Worm (Caenorhabditis elegans) whole organism, young adult: ENCODE data around the gene pax-3.

ENCODE experiments used
- B0261.1 ChIP-seq: sonication (generic microtip); optimal IDR thresholded peaks from 2 replicates; lab custom pipeline; 2016; ENCODE audit warnings: mild to moderate bottlenecking, missing genetic modification characterization, moderate library complexity, missing compliant biosample characterization
- D2030.7 ChIP-seq: fragments of 200-800 bp; sonication (Bioruptor generic); IDR thresholded peaks from 2 replicates; pipeline ENCODE4 v1.3.6; 2022; ENCODE audit warnings: missing genetic modification reagents, missing genetic modification characterization, missing compliant biosample characterization
- F23B12.7 ChIP-seq: sonication (generic microtip); optimal IDR thresholded peaks from 2 replicates; lab custom pipeline; 2017; ENCODE audit warnings: missing genetic modification characterization, mild to moderate bottlenecking, missing compliant biosample characterization, antibody characterized with exemption, moderate library complexity; ENCODE audit not compliant: insufficient read depth
- F33H1.4 ChIP-seq: fragments of 200-800 bp; sonication (Bioruptor generic); IDR thresholded peaks from 2 replicates; pipeline ENCODE4 v1.3.6; 2022; ENCODE audit warnings: missing genetic modification reagents, missing genetic modification characterization, missing compliant biosample characterization
- F37B4.10 ChIP-seq: fragments of 200-800 bp; sonication (Bioruptor generic); IDR thresholded peaks from 2 replicates; pipeline ENCODE4 v1.3.6; 2022; ENCODE audit warnings: missing genetic modification characterization, missing compliant biosample characterization
- F39B2.1 ChIP-seq: fragments of 200-800 bp; sonication (Bioruptor generic); IDR thresholded peaks from 2 replicates; pipeline ENCODE4 v1.3.6; 2022; ENCODE audit warnings: missing genetic modification reagents, missing genetic modification characterization, missing compliant biosample characterization
- F57A8.1 ChIP-seq: fragments of 200-800 bp; sonication (Bioruptor generic); optimal IDR thresholded peaks from 2 replicates; lab custom pipeline; 2018; ENCODE audit warnings: mild to moderate bottlenecking, missing genetic modification characterization, moderate library complexity, missing compliant biosample characterization
- F57C9.4 ChIP-seq: sonication (generic microtip); optimal IDR thresholded peaks from 2 replicates; lab custom pipeline; 2017; ENCODE audit warnings: mild to moderate bottlenecking, missing genetic modification characterization, missing compliant biosample characterization
- T07F8.4 ChIP-seq: sonication (generic microtip); optimal IDR thresholded peaks from 2 replicates; lab custom pipeline; 2016; ENCODE audit warnings: mild to moderate bottlenecking, missing genetic modification characterization, moderate library complexity, missing compliant biosample characterization
- ama-1 ChIP-seq, 3 experiments: fragments of 150-350 bp in 1 of 3; sonication (generic microtip) in 2 of 3; optimal IDR thresholded peaks; 2 replicates each; lab custom pipeline; 2014 to 2018; ENCODE audit warnings: missing biosample characterization in 2 of 3, missing genetic modification characterization in 2 of 3, missing genetic modification reagents in 2 of 3
- attf-6 ChIP-seq: fragments of 200-800 bp; sonication (Bioruptor generic); IDR thresholded peaks from 2 replicates; pipeline ENCODE4 v1.3.6; 2022; ENCODE audit warnings: missing genetic modification reagents, missing genetic modification characterization, missing compliant biosample characterization
- ccch-3 ChIP-seq: fragments of 200-800 bp; sonication (Bioruptor generic); optimal IDR thresholded peaks from 2 replicates; lab custom pipeline; 2018; ENCODE audit warnings: mild to moderate bottlenecking, missing genetic modification characterization, missing compliant biosample characterization
- cebp-1 ChIP-seq, 2 experiments: fragments of 200-800 bp in 1 of 2; sonication (Bioruptor generic) in 1 of 2; sonication (generic microtip) in 1 of 2; IDR thresholded peaks in 1 of 2; optimal IDR thresholded peaks in 1 of 2; 2 replicates each; pipeline versions ENCODE4 v1.3.6 to Lab custom; 2017 to 2022; ENCODE audit warnings: missing compliant biosample characterization in 2 of 2, missing genetic modification characterization in 2 of 2, mild to moderate bottlenecking in 1 of 2, missing genetic modification reagents in 1 of 2, moderate library complexity in 1 of 2
- dox-1 ChIP-seq: fragments of 200-800 bp; sonication (Bioruptor generic); IDR thresholded peaks from 2 replicates; pipeline ENCODE4 v1.3.6; 2022; ENCODE audit warnings: missing genetic modification reagents, missing genetic modification characterization, missing compliant biosample characterization
- gei-17 ChIP-seq: fragments of 200-800 bp; sonication (Bioruptor generic); optimal IDR thresholded peaks from 2 replicates; lab custom pipeline; 2018; ENCODE audit warnings: mild to moderate bottlenecking, missing genetic modification characterization, missing compliant biosample characterization
- hsf-1 ChIP-seq: fragments of 200-800 bp; sonication (Bioruptor generic); IDR thresholded peaks from 2 replicates; pipeline ENCODE4 v1.3.6; 2022; ENCODE audit warnings: missing genetic modification reagents, missing genetic modification characterization, missing compliant biosample characterization
- let-607 ChIP-seq, 2 experiments: fragments of 200-800 bp in 1 of 2; sonication (Bioruptor generic) in 1 of 2; sonication (generic microtip) in 1 of 2; optimal IDR thresholded peaks; 2 replicates each; lab custom pipeline; 2016 to 2018; ENCODE audit warnings: mild to moderate bottlenecking in 2 of 2, missing compliant biosample characterization in 2 of 2, missing genetic modification characterization in 2 of 2, moderate library complexity in 2 of 2, missing genotype in 1 of 2
- lin-35 ChIP-seq, 3 experiments: fragments of 150-350 bp in 2 of 3; sonication (generic microtip) in 1 of 3; optimal IDR thresholded peaks; 2 replicates each; lab custom pipeline; 2014 to 2018; ENCODE audit warnings: missing biosample characterization in 3 of 3, missing genetic modification characterization in 3 of 3, missing genetic modification reagents in 3 of 3
- lin-40 ChIP-seq: sonication (generic microtip); optimal IDR thresholded peaks from 2 replicates; lab custom pipeline; 2016; ENCODE audit warnings: missing genetic modification characterization, mild to moderate bottlenecking, missing compliant biosample characterization, missing genotype, missing genetic modification reagents
- lir-1 ChIP-seq: fragments of 200-800 bp; sonication (Bioruptor generic); conservative IDR thresholded peaks from 2 replicates; pipeline ENCODE4 v1.3.6; 2022; ENCODE audit warnings: missing genetic modification reagents, missing genetic modification characterization, missing compliant biosample characterization
- lsy-27 ChIP-seq: sonication (generic microtip); optimal IDR thresholded peaks from 2 replicates; lab custom pipeline; 2017; ENCODE audit warnings: missing genetic modification characterization, mild to moderate bottlenecking, missing compliant biosample characterization, antibody characterized with exemption, missing genotype, borderline replicate concordance; ENCODE audit not compliant: insufficient read depth
- madf-10 ChIP-seq: sonication (generic microtip); optimal IDR thresholded peaks from 2 replicates; lab custom pipeline; 2016; ENCODE audit warnings: mild to moderate bottlenecking, missing genetic modification characterization, missing compliant biosample characterization
- madf-6 ChIP-seq: fragments of 200-800 bp; sonication (Bioruptor generic); IDR thresholded peaks from 2 replicates; pipeline ENCODE4 v1.3.6; 2022; ENCODE audit warnings: missing genetic modification reagents, missing genetic modification characterization, missing compliant biosample characterization
- madf-8 ChIP-seq: fragments of 200-800 bp; sonication (Bioruptor generic); conservative IDR thresholded peaks from 2 replicates; pipeline ENCODE4 v1.3.6; 2022; ENCODE audit warnings: missing genetic modification reagents, missing genetic modification characterization, missing compliant biosample characterization
- nfya-2 ChIP-seq: fragments of 200-800 bp; sonication (Bioruptor generic); IDR thresholded peaks from 2 replicates; pipeline ENCODE4 v1.3.6; 2022; ENCODE audit warnings: missing genetic modification reagents, missing genetic modification characterization, missing compliant biosample characterization
- nhr-120 ChIP-seq: fragments of 200-800 bp; sonication (Bioruptor generic); IDR thresholded peaks from 2 replicates; pipeline ENCODE4 v1.3.6; 2022; ENCODE audit warnings: missing genetic modification characterization, missing compliant biosample characterization
- nhr-90 ChIP-seq: sonication (generic microtip); optimal IDR thresholded peaks from 2 replicates; lab custom pipeline; 2016; ENCODE audit warnings: missing genotype, mild to moderate bottlenecking, missing genetic modification characterization, missing compliant biosample characterization
- pha-4 ChIP-seq: fragments of 150-350 bp; sonication (generic microtip); optimal IDR thresholded peaks from 2 replicates; lab custom pipeline; 2014; ENCODE audit warnings: missing biosample characterization, missing genetic modification reagents, missing genetic modification characterization
- rpc-1 ChIP-seq, 2 experiments: fragments of 150-350 bp in 1 of 2; sonication (generic microtip) in 1 of 2; optimal IDR thresholded peaks; 2 replicates each; lab custom pipeline; 2014 to 2018; ENCODE audit warnings: missing biosample characterization in 1 of 2, missing genetic modification characterization in 1 of 2, missing genetic modification reagents in 1 of 2, missing genotype in 1 of 2
- sea-2 ChIP-seq: fragments of 200-800 bp; sonication (Bioruptor generic); IDR thresholded peaks from 2 replicates; pipeline ENCODE4 v1.3.6; 2022; ENCODE audit warnings: missing genetic modification characterization, missing compliant biosample characterization
- snpc-3.4 ChIP-seq: sonication (generic microtip); optimal IDR thresholded peaks from 2 replicates; lab custom pipeline; 2017; ENCODE audit warnings: missing genetic modification characterization, mild to moderate bottlenecking, missing compliant biosample characterization, antibody characterized with exemption, moderate library complexity, missing genotype, missing genetic modification reagents
- snpc-4 ChIP-seq, 5 experiments: fragments of 150-350 bp in 1 of 5; sonication (generic microtip) in 4 of 5; optimal IDR thresholded peaks; 2 replicates each; lab custom pipeline; 2014 to 2018; ENCODE audit warnings: missing genetic modification characterization in 5 of 5, missing biosample characterization in 3 of 5, antibody characterized with exemption in 2 of 5, mild to moderate bottlenecking in 2 of 5, missing compliant biosample characterization in 2 of 5, missing genotype in 2 of 5, moderate library complexity in 2 of 5, missing genetic modification reagents in 1 of 5
- sptf-2 ChIP-seq: fragments of 200-800 bp; sonication (Bioruptor generic); optimal IDR thresholded peaks from 2 replicates; lab custom pipeline; 2018; ENCODE audit warnings: mild to moderate bottlenecking, missing genetic modification characterization, missing compliant biosample characterization
- tbx-9 ChIP-seq: sonication (generic microtip); optimal IDR thresholded peaks from 2 replicates; lab custom pipeline; 2016; ENCODE audit warnings: borderline replicate concordance, missing genetic modification characterization, inconsistent platforms, missing compliant biosample characterization
- unc-62 ChIP-seq: fragments of 150-350 bp; optimal IDR thresholded peaks from 2 replicates; lab custom pipeline; 2014; ENCODE audit warnings: missing biosample characterization, missing genetic modification reagents, missing genetic modification characterization
- xnd-1 ChIP-seq: sonication (generic microtip); optimal IDR thresholded peaks from 2 replicates; lab custom pipeline; 2016; ENCODE audit warnings: missing genotype, missing genetic modification reagents, missing genetic modification characterization, missing compliant biosample characterization
- zim-3 ChIP-seq: sonication (generic microtip); optimal IDR thresholded peaks from 2 replicates; lab custom pipeline; 2017; ENCODE audit warnings: mild to moderate bottlenecking, missing genetic modification characterization, moderate library complexity, missing compliant biosample characterization

The pax-3 gene

DNA sequence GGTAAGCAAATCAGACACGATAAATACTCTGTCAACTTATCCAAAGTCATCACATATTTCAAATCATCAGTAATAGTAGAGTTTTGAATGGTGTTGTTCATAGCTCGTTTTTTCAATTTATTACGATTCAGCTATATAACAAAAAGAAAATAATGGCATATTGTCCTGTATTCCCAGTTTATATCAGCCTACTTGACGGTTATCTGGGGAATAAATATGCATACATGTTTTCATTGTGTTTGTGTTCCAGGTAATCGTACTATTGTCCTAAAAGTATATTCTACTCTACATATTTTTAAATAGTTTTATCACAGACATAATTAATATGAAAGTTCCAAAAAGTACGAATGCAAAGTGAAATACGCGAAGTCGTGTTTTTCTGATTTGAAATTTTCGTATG lies 41.4 kb downstream of the pax-3 start, which contains the start of gene srd-2:
Gene srd-2 (minus strand): TSS at position 101 of the 400 bp plus-strand sequence.
- no peak for TF ChIP-seq D2030.7 (GFP tag; lab: Robert Waterston, UW)

DNA sequence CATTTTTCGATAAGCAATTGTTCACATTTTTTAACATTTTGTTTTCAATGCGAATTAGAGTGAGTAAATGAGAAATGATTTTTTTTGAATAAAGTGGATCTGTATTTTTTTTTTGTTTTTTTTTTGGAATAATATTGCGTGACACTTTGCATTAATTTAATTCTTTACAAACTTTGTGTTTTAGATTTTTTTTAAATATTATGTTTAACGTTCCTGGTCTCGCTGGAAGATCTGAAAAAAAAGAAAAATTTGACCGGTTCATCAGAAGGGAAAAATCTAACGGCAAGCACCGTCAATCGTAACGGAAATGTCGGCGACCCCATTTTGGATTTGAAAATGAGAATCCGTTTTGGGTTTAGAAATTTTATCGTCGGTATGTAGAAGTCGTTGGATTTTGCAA lies 43.0 kb downstream of the pax-3 start, which contains the start of gene cdc-25.4:
Gene cdc-25.4 (minus strand): TSS at position 101 of the 400 bp plus-strand sequence.
- TF ChIP-seq nhr-120 (GFP tag; lab: Robert Waterston, UW) (no peak), nhr-90 (tag; lab: Kevin White, UChicago) (no peak), lsy-27 (tag; lab: Kevin White, UChicago) (no peak)

ce11 chrII:10192207-10192606 lies 45.8 kb downstream of the pax-3 start, which contains the start of gene R05H5.7:
Gene R05H5.7 (plus strand): TSS chrII:10192507.
- TF ChIP-seq nfya-2 (GFP tag; lab: Robert Waterston, UW) (no peak), F37B4.10 (GFP tag; lab: Robert Waterston, UW) (no peak), sea-2 (GFP tag; lab: Robert Waterston, UW) (no peak), hsf-1 (GFP tag; lab: Robert Waterston, UW) (no peak), snpc-4 (GFP tag; optimal IDR thresholded peaks at IDR 0.05; lab: Kevin White, UChicago) (no peak), snpc-4 (tag; optimal IDR thresholded peaks at IDR 0.05; lab: Kevin White, UChicago) (no peak), lir-1 (GFP tag; lab: Robert Waterston, UW) (no peak), F57C9.4 (no peak), ccch-3 (GFP tag; lab: Kevin White, UChicago) (no peak), snpc-3.4 (tag; lab: Kevin White, UChicago) (no peak), rpc-1 (optimal IDR thresholded peaks at IDR 0.05; lab: Kevin White, UChicago) (no peak), rpc-1 (tag; optimal IDR thresholded peaks at IDR 0.05; lab: Kevin White, UChicago) (no peak), sptf-2 (GFP tag; lab: Kevin White, UChicago) (no peak), madf-10 (tag; lab: Kevin White, UChicago) (no peak), madf-6 (GFP tag; lab: Robert Waterston, UW) (no peak), xnd-1 (tag; lab: Kevin White, UChicago) (no peak), nhr-90 (tag; lab: Kevin White, UChicago) (no peak), lin-40 (tag; lab: Kevin White, UChicago) (no peak), madf-8 (GFP tag; lab: Robert Waterston, UW) (no peak), lin-35 (GFP tag; optimal IDR thresholded peaks at IDR 0.05; lab: Kevin White, UChicago) (no peak), dox-1 (GFP tag; lab: Robert Waterston, UW) (no peak)
- TF ChIP-seq, all 124 proteins: peak for 0

DNA sequence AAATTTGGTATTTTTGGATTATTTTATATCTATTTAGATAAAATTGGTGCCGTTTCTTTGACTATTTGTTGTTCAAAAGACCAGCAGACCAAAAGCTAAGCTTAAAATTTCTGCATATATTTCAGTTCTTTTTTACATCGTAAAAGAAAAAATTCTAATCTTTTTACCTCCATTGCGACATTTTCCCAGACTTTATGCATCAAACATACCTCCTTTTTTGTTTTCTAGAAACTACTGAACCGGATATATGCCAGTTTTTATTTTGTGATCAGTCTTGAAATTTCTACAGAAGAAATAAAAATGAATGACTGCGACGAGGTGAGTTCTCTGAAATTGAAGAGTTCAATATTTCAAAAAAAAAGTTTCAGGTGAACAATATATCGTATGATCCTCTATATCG lies 48.2 kb downstream of the pax-3 start, which contains the start of gene srb-6:
Gene srb-6 (plus strand): TSS at position 301 of the 400 bp plus-strand sequence.
- no peak for TF ChIP-seq snpc-3.4 (tag; lab: Kevin White, UChicago)
- TF ChIP-seq ama-1 (optimal IDR thresholded peaks at IDR 0.05; lab: Kevin White, UChicago) = no peak
- TF ChIP-seq ama-1 (GFP tag; optimal IDR thresholded peaks at IDR 0.05; lab: Kevin White, UChicago) = no peak
- no peak for TF ChIP-seq B0261.1 (tag; lab: Kevin White, UChicago)
- no peak for TF ChIP-seq cebp-1 (GFP tag; IDR thresholded peaks at IDR 0.05; lab: Robert Waterston, UW)
- TF ChIP-seq cebp-1 (tag; optimal IDR thresholded peaks at IDR 0.05; lab: Kevin White, UChicago) = no peak
- TF ChIP-seq F39B2.1 (GFP tag; lab: Robert Waterston, UW) = no peak
- no peak for TF ChIP-seq F57A8.1
- no peak for TF ChIP-seq lin-35 (GFP tag; optimal IDR thresholded peaks at IDR 0.05; lab: Kevin White, UChicago)
- no peak for TF ChIP-seq ccch-3 (GFP tag; lab: Kevin White, UChicago)
- no peak for TF ChIP-seq attf-6 (GFP tag; lab: Robert Waterston, UW)
- TF ChIP-seq tbx-9 (tag; lab: Kevin White, UChicago) = no peak
- no peak for TF ChIP-seq F33H1.4 (GFP tag; lab: Robert Waterston, UW)
- no peak for TF ChIP-seq pha-4
- TF ChIP-seq T07F8.4 = no peak
- no peak for TF ChIP-seq zim-3 (tag; lab: Kevin White, UChicago)
- TF ChIP-seq gei-17 = no peak
- no peak for TF ChIP-seq lsy-27 (tag; lab: Kevin White, UChicago)
- TF ChIP-seq F23B12.7 (tag; lab: Kevin White, UChicago) = no peak
- TF ChIP-seq let-607 (tag; optimal IDR thresholded peaks at IDR 0.05; lab: Kevin White, UChicago) = no peak
- no peak for TF ChIP-seq unc-62 (GFP tag; lab: Kevin White, UChicago)
